Worm (Caenorhabditis elegans): Measurements from ENCODE around the gene unc-4.

Gene unc-4

DNA sequence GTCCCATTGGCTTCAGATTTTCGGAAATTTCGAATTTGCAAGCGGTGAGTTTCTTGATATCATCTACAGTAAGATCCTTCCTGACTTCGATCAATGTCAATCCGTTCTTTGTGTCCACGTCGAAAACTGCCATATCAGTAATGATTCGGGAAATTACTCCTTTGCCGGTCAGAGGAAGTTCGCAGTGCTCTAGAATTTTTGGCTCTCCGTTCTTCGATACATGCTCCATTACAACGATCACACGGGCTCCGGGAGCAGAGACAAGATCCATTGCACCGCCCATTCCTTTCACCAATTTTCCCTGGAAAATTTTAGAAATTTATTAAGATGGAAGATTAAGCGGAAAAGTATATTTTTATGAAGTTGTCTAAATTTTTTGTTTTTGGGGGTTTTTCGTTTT lies 34.4 kb upstream of the unc-4 start (continued):
- no peak for TF ChIP-seq F49E8.2 (tag; optimal IDR thresholded peaks at IDR 0.05; ENCODE audit: borderline replicate concordance)
- TF ChIP-seq pha-4 (GFP tag; IDR thresholded peaks at IDR 0.05): no peak
- TF ChIP-seq pha-4 (tag; optimal IDR thresholded peaks at IDR 0.05): no peak

- TF ChIP-seq ceh-62 (tag; optimal IDR thresholded peaks at IDR 0.05) (no peak), Y75B8A.6 (GFP tag; IDR thresholded peaks at IDR 0.05) (peak; percentile 66; the same call in 1 of the 2 replicates), lin-15B (tag; optimal IDR thresholded peaks at IDR 0.05) (no peak), mes-2 (tag; optimal IDR thresholded peaks at IDR 0.05; ENCODE audit: poor library complexity, severe bottlenecking) (peak; percentile 17), T20F7.1 (GFP tag; optimal IDR thresholded peaks at IDR 0.05) (no peak), skn-1 (tag; optimal IDR thresholded peaks at IDR 0.05) (no peak), nhr-28 (tag; optimal IDR thresholded peaks at IDR 0.05) (no peak), cey-2 (tag; optimal IDR thresholded peaks at IDR 0.05; ENCODE audit: borderline replicate concordance, insufficient read depth) (no peak), Y5F2A.4 (GFP tag; optimal IDR thresholded peaks at IDR 0.05) (no peak), mxl-2 (GFP tag; conservative IDR thresholded peaks at IDR 0.05) (no peak), zip-11 (GFP tag; IDR thresholded peaks at IDR 0.05) (no peak), pha-4 (GFP tag; IDR thresholded peaks at IDR 0.05) (0 out of 2 replicates have a peak, but pooled peaks have one; percentile 29), pha-4 (tag; optimal IDR thresholded peaks at IDR 0.05) (no peak), zip-2 (tag; optimal IDR thresholded peaks at IDR 0.05) (no peak), nhr-6 (tag; optimal IDR thresholded peaks at IDR 0.05) (no peak), ceh-20 (GFP tag; IDR thresholded peaks at IDR 0.05) (0 out of 2 replicates have a peak, but pooled peaks have one; percentile 8), Y105C5A.15 (GFP tag; IDR thresholded peaks at IDR 0.05) (no peak), egl-27 (tag; optimal IDR thresholded peaks at IDR 0.05) (no peak), mdl-1 (tag; optimal IDR thresholded peaks at IDR 0.05) (no peak), hlh-30 (tag; optimal IDR thresholded peaks at IDR 0.05; ENCODE audit: insufficient read depth) (no peak), mep-1 (tag; optimal IDR thresholded peaks at IDR 0.05) (peak; percentile 71), ztf-7 (tag; optimal IDR thresholded peaks at IDR 0.05) (no peak), zag-1 (tag; optimal IDR thresholded peaks at IDR 0.05) (no peak), unc-39 (tag; optimal IDR thresholded peaks at IDR 0.05) (no peak), ZK546.5 (tag; optimal IDR thresholded peaks at IDR 0.05) (no peak), nhr-77 (tag; optimal IDR thresholded peaks at IDR 0.05) (no peak), lin-13 (GFP tag; optimal IDR thresholded peaks at IDR 0.05) (peak; percentile 61), R02D3.7 (tag; optimal IDR thresholded peaks at IDR 0.05) (no peak), tag-97 (GFP tag; IDR thresholded peaks at IDR 0.05) (no peak), jun-1 (tag; optimal IDR thresholded peaks at IDR 0.05) (no peak), dpl-1 (GFP tag; optimal IDR thresholded peaks at IDR 0.05) (no peak), nhr-76 (tag; optimal IDR thresholded peaks at IDR 0.05) (no peak), F44E2.7 (GFP tag; IDR thresholded peaks at IDR 0.05) (no peak), set-16 (GFP tag; IDR thresholded peaks at IDR 0.05) (no peak), F37D6.2 (tag; optimal IDR thresholded peaks at IDR 0.05) (no peak), lir-3 (tag; optimal IDR thresholded peaks at IDR 0.05) (no peak), hmg-1.1 (GFP tag; IDR thresholded peaks at IDR 0.05) (no peak), saeg-2 (GFP tag; IDR thresholded peaks at IDR 0.05) (0 out of 2 replicates have a peak, but pooled peaks have one; percentile 15), lsy-2 (tag; optimal IDR thresholded peaks at IDR 0.05) (peak in 1 of 2 experiments; percentile 11), ceh-82 (tag; optimal IDR thresholded peaks at IDR 0.05) (no peak), aly-2 (tag; optimal IDR thresholded peaks at IDR 0.05) (no peak), gei-8 (GFP tag; optimal IDR thresholded peaks at IDR 0.05) (peak; percentile 22), pqm-1 (tag; optimal IDR thresholded peaks at IDR 0.05) (no peak), spr-1 (tag; optimal IDR thresholded peaks at IDR 0.05) (no peak), ztf-11 (tag; optimal IDR thresholded peaks at IDR 0.05) (no peak), duxl-1 (tag; optimal IDR thresholded peaks at IDR 0.05; ENCODE audit: poor library complexity) (peak; percentile 58), daf-8 (GFP tag; IDR thresholded peaks at IDR 0.05) (no peak), nhr-111 (GFP tag; optimal IDR thresholded peaks at IDR 0.05) (no peak), snpc-1.2 (GFP tag; IDR thresholded peaks at IDR 0.05) (no peak)
Measured at ce11 chrII:9933947-9934383, 33.8 kb upstream of the unc-4 start.

Data from whole organism, L4 larva.